Worm (Caenorhabditis elegans): ENCODE measurements around the gene K02D3.1.
A peak's percentile ranks its signal among the peaks of the same experiment; 100 is the strongest.

The K02D3.1 gene

DNA sequence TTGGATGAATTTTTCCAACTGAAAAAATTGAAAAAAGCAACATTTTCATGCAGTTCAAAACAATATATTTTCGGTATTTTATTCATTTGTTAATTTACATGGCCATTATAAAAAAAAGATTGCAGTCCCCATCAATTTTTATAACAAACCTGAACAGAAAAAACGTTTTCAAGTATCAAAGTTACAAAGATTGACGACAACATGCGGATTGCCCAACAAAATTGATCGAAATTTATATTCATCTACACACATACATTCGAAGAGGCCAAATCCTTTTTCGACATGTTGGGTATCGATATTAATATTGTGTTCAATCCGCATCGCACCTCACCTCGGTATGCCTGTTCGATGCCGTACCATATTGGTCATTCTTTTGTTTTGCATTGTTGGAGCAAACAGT, 7.2 kb downstream of the K02D3.1 start, which contains the start of gene K11E4.1:
K11E4.1 (plus strand) TSS at position 301 of the 400 bp plus-strand sequence.
- TF ChIP-seq ama-1 (optimal IDR thresholded peaks at IDR 0.05) (no peak), zag-1 (tag; optimal IDR thresholded peaks at IDR 0.05) (no peak), lin-39 (tag; optimal IDR thresholded peaks at IDR 0.05) (no peak), mdl-1 (tag; optimal IDR thresholded peaks at IDR 0.05) (no peak), ztf-4 (tag; optimal IDR thresholded peaks at IDR 0.05) (no peak), ceh-9 (tag; optimal IDR thresholded peaks at IDR 0.05) (no peak), tbx-2 (tag; optimal IDR thresholded peaks at IDR 0.05) (no peak), aly-2 (tag; optimal IDR thresholded peaks at IDR 0.05) (no peak), nhr-12 (tag; optimal IDR thresholded peaks at IDR 0.05) (no peak), daf-12 (tag; optimal IDR thresholded peaks at IDR 0.05) (no peak), R02D3.7 (tag; optimal IDR thresholded peaks at IDR 0.05) (no peak), nhr-67 (tag; optimal IDR thresholded peaks at IDR 0.05) (no peak)

DNA sequence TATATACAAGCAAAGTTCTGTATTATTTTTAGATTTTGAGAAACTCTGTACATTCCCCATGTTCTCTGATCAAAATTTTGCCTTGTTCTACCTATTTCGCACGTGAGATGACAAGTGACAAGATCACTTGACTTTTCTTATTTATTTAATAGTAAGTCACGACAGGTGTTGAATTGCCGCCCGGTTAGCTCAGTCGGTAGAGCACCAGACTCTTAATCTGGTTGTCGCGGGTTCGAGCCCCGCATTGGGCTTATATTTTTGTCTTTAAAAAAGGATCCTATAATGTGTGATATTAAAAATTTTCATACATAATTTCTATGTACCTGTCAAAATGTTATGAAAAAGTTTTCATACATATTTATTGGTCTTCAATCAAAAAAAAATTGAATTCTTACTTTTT, 8.0 kb downstream of the K02D3.1 start:
- TF ChIP-seq nhr-11 (tag; optimal IDR thresholded peaks at IDR 0.05) (no peak), ZK546.5 (tag; optimal IDR thresholded peaks at IDR 0.05) (no peak), lsy-12 (tag; optimal IDR thresholded peaks at IDR 0.05) (no peak), mml-1 (tag; optimal IDR thresholded peaks at IDR 0.05) (no peak), elt-2 (tag; optimal IDR thresholded peaks at IDR 0.05) (peak; percentile 11)

DNA sequence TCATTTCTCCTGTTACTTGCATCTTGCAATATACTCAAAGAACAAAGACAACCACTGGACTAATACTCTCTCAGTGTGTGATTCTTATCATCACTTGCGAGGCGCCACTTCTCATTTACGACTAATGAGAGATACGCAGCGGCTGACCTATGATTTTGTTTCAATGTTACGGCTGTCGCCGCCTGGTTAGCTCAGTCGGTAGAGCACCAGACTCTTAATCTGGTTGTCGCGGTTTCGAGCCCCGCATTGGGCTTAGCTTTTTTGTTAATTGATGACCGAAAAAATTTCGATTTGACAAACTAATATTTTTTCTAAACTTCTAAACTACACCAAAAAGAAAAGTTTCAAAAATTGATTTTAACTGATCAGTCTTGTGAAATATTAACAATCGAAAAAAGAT, 9.6 kb downstream of the K02D3.1 start:
- TF ChIP-seq pqm-1 (tag; optimal IDR thresholded peaks at IDR 0.05), result peak; percentile 6
- peak; percentile 38 for TF ChIP-seq elt-2 (tag; optimal IDR thresholded peaks at IDR 0.05)
- no peak for TF ChIP-seq nhr-76 (tag; optimal IDR thresholded peaks at IDR 0.05)
- TF ChIP-seq nhr-43 (tag; optimal IDR thresholded peaks at IDR 0.05; ENCODE audit: poor library complexity, severe bottlenecking), result peak; percentile 45
- TF ChIP-seq pha-4 (tag; optimal IDR thresholded peaks at IDR 0.05), result peak; percentile 8

DNA sequence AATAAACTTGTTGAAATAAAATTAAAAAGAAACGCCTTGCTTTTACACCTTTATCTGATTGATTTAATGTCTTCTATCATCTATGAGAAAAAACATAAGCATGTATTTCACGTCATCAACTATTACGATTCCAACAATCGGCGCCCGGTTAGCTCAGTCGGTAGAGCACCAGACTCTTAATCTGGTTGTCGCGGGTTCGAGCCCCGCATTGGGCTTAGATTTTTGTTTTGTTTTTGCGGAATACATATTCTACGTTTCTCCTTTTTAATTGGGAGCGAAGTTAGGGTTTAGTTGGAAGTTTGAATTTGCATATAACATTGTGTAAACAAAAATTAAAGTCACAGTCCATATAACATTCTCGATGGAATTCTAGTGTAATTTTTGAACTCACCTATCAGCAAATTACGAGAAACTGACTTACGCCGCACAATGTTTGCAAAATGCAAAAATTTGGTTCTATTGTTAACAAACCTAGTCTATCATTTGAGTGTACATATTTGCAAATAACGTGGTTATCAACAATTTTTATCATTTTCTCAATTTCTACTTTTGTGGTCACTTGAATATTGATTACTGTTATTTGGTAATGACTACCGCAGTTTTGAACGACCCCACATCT, 10.5 kb downstream of the K02D3.1 start, which contains the start of gene shc-3:
shc-3 (plus strand) TSS at position 484 of the 619 bp plus-strand sequence.
- TF ChIP-seq tbx-2 (tag; optimal IDR thresholded peaks at IDR 0.05), result no peak
- peak; percentile 19 for TF ChIP-seq elt-2 (tag; optimal IDR thresholded peaks at IDR 0.05)
- TF ChIP-seq hmg-11 (tag; optimal IDR thresholded peaks at IDR 0.05), result no peak
- no peak for TF ChIP-seq ztf-4 (tag; optimal IDR thresholded peaks at IDR 0.05)
- peak; percentile 2 for TF ChIP-seq nfya-1 (tag; optimal IDR thresholded peaks at IDR 0.05; ENCODE audit: insufficient read depth)
- TF ChIP-seq pha-4 (tag; optimal IDR thresholded peaks at IDR 0.05), result peak; percentile 10

DNA sequence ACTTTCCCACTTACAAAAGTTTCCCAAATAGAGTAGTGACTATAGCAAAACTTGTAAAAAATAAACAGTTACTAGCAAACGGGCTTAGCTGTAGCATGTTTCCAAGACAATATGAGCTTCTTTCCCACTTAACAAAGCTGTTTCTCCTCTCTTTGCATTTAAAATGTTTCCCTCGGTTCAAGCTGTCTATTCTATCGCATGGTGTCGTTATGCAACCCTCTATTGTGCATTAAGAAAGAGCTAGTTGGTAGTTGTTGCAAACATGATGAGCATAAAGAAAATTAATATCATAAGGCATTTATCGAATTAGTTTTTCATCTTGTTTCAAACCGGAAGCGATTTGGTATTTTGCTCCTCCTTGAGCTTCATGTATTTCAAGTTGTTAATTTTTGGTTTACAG, 16.1 kb downstream of the K02D3.1 start, which contains the start of gene poml-1:
poml-1 (minus strand) TSS at position 101 of the 400 bp plus-strand sequence.
- TF ChIP-seq ceh-82 (tag; optimal IDR thresholded peaks at IDR 0.05) (no peak), tbx-2 (tag; optimal IDR thresholded peaks at IDR 0.05) (no peak), mml-1 (tag; optimal IDR thresholded peaks at IDR 0.05) (no peak), lin-39 (tag; optimal IDR thresholded peaks at IDR 0.05) (no peak), nhr-23 (tag; optimal IDR thresholded peaks at IDR 0.05) (no peak), egl-27 (tag; optimal IDR thresholded peaks at IDR 0.05) (no peak), nhr-25 (tag; optimal IDR thresholded peaks at IDR 0.05) (no peak), unc-62 (GFP tag; optimal IDR thresholded peaks at IDR 0.05) (no peak), sea-2 (GFP tag; optimal IDR thresholded peaks at IDR 0.05) (no peak), nhr-28 (tag; optimal IDR thresholded peaks at IDR 0.05) (no peak), hmg-11 (tag; optimal IDR thresholded peaks at IDR 0.05) (no peak)

DNA sequence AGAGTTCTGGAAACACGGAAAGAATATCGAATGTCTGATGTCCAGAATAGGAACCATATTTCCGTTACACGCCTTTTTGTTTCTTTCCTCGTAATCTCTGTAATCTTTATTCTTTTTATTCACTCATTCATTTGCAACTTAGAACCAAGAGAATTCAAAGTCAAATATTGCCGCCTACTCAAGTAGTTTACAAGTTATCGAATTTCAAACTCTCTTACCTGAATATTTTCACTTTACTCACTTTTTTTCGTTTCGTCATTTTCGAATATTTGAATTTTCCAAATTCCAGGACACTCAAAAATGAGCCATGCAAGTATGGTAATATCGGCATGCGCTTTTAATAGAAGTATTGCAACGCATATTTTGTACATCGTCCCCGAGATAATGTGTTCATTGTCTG, 17.7 kb downstream of the K02D3.1 start, which contains the start of gene K11E4.6:
K11E4.6 (plus strand) TSS at position 301 of the 400 bp plus-strand sequence.
- TF ChIP-seq zag-1 (tag; optimal IDR thresholded peaks at IDR 0.05), result no peak

DNA sequence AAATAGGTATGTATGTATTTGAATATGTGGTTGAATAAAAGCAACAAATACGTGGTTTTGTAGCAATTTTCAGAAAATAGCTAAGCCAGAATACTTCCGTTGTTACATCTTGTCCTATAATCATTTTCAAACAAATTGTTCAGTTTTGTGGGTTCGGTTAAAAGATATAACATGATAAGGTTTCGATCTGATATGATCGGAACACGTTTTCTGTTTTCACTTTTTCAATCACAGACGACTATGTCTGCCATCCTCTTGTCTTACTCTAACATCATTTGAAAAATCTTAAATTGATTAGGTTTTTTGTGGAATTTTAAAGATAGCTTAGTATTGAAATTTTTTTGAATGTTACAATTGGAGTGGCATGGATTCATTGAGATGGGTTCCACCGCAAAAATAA, 19.6 kb downstream of the K02D3.1 start:
- TF ChIP-seq elt-3 (tag; optimal IDR thresholded peaks at IDR 0.05) (peak in 1 of 3 experiments; percentile 68), eor-1 (tag; optimal IDR thresholded peaks at IDR 0.05) (no peak)

Data from whole organism, L3 larva.